Worm (Caenorhabditis elegans) whole organism, midembryonic: ENCODE data around the gene tsp-13.

Source experiments
- T22C8.4 ChIP-seq: fragments of 200-800 bp; sonication (Bioruptor generic); IDR thresholded peaks from 2 replicates; pipeline ENCODE4 v1.3.6; 2022; ENCODE audit warnings: missing genetic modification characterization, missing compliant biosample characterization
- cog-1 ChIP-seq: sonication (generic microtip); optimal IDR thresholded peaks from 2 replicates; lab custom pipeline; 2016; ENCODE audit warnings: missing genetic modification characterization, missing compliant biosample characterization
- flt-1 ChIP-seq: fragments of 200-800 bp; sonication (Bioruptor generic); IDR thresholded peaks from 2 replicates; pipeline ENCODE4 v1.3.6; 2022; ENCODE audit warnings: missing genetic modification characterization, missing compliant biosample characterization
- tab-1 ChIP-seq: fragments of 200-800 bp; sonication (Bioruptor generic); IDR thresholded peaks from 2 replicates; pipeline ENCODE4 v1.3.6; 2022; ENCODE audit warnings: missing genetic modification characterization, missing compliant biosample characterization
- ztf-23 ChIP-seq: fragments of 200-800 bp; sonication (Bioruptor generic); IDR thresholded peaks from 2 replicates; pipeline ENCODE4 v1.3.6; 2022; ENCODE audit warnings: missing genetic modification reagents, missing genetic modification characterization, missing compliant biosample characterization

- TF ChIP-seq cog-1 (tag; lab: Kevin White, UChicago): no peak
- no peak for TF ChIP-seq tab-1 (GFP tag; lab: Robert Waterston, UW)
- TF ChIP-seq flt-1 (GFP tag; lab: Robert Waterston, UW): no peak
- no peak for TF ChIP-seq ztf-23
- no peak for TF ChIP-seq T22C8.4 (GFP tag; lab: Robert Waterston, UW)
Measured at ce11 chrV:19177804-19178203, 23.9 kb downstream of the tsp-13 start.
